Worm (Caenorhabditis elegans) whole organism, midembryonic: ENCODE measurements around the gene nlp-69.

Source experiments
- T22C8.4 ChIP-seq: fragments of 200-800 bp; sonication (Bioruptor generic); IDR thresholded peaks from 2 replicates; pipeline ENCODE4 v1.3.6; 2022; ENCODE audit warnings: missing genetic modification characterization, missing compliant biosample characterization
- cog-1 ChIP-seq: sonication (generic microtip); optimal IDR thresholded peaks from 2 replicates; lab custom pipeline; 2016; ENCODE audit warnings: missing genetic modification characterization, missing compliant biosample characterization
- flt-1 ChIP-seq: fragments of 200-800 bp; sonication (Bioruptor generic); IDR thresholded peaks from 2 replicates; pipeline ENCODE4 v1.3.6; 2022; ENCODE audit warnings: missing genetic modification characterization, missing compliant biosample characterization
- klf-2 ChIP-seq: fragments of 200-800 bp; sonication (Bioruptor generic); conservative IDR thresholded peaks from 2 replicates; pipeline ENCODE4 v1.3.6; 2022; ENCODE audit warnings: missing genetic modification reagents, missing genetic modification characterization, missing compliant biosample characterization
- med-1 ChIP-seq: sonication (generic microtip); optimal IDR thresholded peaks from 2 replicates; lab custom pipeline; 2017; ENCODE audit warnings: missing genetic modification characterization, mild to moderate bottlenecking, missing compliant biosample characterization, antibody characterized with exemption, missing genetic modification reagents; ENCODE audit not compliant: insufficient read depth
- ref-1 ChIP-seq: fragments of 200-800 bp; sonication (Bioruptor generic); conservative IDR thresholded peaks from 2 replicates; pipeline ENCODE4 v1.3.6; 2022; ENCODE audit warnings: missing genetic modification reagents, missing genetic modification characterization, missing compliant biosample characterization
- tab-1 ChIP-seq: fragments of 200-800 bp; sonication (Bioruptor generic); IDR thresholded peaks from 2 replicates; pipeline ENCODE4 v1.3.6; 2022; ENCODE audit warnings: missing genetic modification characterization, missing compliant biosample characterization
- ztf-23 ChIP-seq: fragments of 200-800 bp; sonication (Bioruptor generic); IDR thresholded peaks from 2 replicates; pipeline ENCODE4 v1.3.6; 2022; ENCODE audit warnings: missing genetic modification reagents, missing genetic modification characterization, missing compliant biosample characterization
- ztf-29 ChIP-seq: fragments of 200-800 bp; sonication (Bioruptor generic); IDR thresholded peaks from 2 replicates; pipeline ENCODE4 v1.3.6; 2022; ENCODE audit warnings: missing genetic modification reagents, missing genetic modification characterization, missing compliant biosample characterization

nlp-69 gene

DNA sequence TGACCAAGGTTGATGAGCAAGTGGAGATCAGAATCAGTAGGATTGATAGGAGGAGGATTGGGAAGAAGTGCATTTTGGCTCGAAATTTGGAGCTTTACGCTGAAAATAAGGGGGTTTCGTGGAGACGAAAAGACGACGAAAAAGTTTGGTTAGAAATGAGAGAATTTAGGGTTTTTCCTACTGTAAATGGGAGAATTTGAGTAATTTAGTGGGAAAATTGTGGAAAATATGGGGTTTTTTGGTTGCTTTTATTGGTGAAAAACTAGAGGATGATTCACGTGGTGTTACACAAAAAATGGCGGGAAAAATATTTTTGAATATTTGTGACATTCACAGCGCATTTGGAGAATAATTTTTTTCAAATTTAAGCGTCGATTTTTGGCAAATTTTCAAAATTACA lies at the start of gene nlp-69:
nlp-69 (minus strand) TSS at position 101 of the 400 bp plus-strand sequence.
- no peak for TF ChIP-seq med-1 (GFP tag; lab: Kevin White, UChicago)
- TF ChIP-seq cog-1 (tag; lab: Kevin White, UChicago), result no peak
- no peak for TF ChIP-seq ztf-29 (GFP tag; lab: Robert Waterston, UW)
- TF ChIP-seq flt-1 (GFP tag; lab: Robert Waterston, UW), result no peak
- TF ChIP-seq ztf-23 (GFP tag; lab: Robert Waterston, UW), result no peak
- no peak for TF ChIP-seq T22C8.4 (GFP tag; lab: Robert Waterston, UW)
- no peak for TF ChIP-seq ref-1
- no peak for TF ChIP-seq tab-1
- no peak for TF ChIP-seq klf-2 (GFP tag; lab: Robert Waterston, UW)

DNA sequence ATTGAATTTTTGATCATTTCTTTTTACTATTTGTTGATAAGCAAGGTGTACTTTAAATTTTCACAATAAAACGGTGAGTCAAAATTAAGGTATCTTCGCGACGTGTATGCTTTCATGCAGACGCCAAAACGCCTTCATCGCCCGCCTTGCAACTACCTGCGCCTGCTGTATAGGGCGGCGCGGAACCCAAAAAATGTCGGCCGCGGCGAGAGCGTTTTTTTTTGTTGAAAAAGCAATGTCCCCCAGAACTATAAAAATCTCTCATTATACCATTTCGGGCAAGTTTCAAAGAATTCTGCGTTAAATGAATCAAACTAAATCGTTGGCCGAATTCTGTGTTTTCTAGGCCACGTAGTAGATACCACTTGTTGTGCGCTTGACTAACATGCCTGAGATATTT lies 48.9 kb upstream of the nlp-69 start:
- TF ChIP-seq cog-1 (tag; lab: Kevin White, UChicago) (no peak), ref-1 (no peak), flt-1 (GFP tag; lab: Robert Waterston, UW) (no peak), ztf-29 (GFP tag; lab: Robert Waterston, UW) (no peak), klf-2 (GFP tag; lab: Robert Waterston, UW) (no peak), ztf-23 (GFP tag; lab: Robert Waterston, UW) (no peak), med-1 (GFP tag; lab: Kevin White, UChicago) (no peak), tab-1 (no peak), T22C8.4 (GFP tag; lab: Robert Waterston, UW) (no peak)

DNA sequence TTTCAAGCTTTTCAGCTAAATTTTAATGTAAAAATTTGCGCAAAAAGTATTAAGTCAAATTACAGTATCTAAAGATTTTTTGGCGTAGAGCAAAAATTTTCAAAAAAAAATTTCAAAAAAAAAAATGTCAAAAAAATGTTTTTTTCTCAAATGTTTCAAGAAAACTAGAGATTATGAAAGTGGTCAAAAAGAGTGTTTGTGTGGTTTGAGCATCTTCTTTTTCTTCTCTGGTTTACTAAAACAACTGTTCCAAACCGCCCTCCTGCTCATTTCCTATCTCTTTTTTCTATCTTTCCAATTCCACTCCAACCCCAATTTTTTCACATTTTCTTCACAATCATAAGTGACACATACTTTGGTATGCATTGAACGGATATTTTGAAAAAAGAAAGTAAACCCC lies 47.5 kb upstream of the nlp-69 start, which contains the start of gene Y113G7A.12:
Y113G7A.12 (plus strand) TSS at position 301 of the 400 bp plus-strand sequence.
- TF ChIP-seq ref-1 (no peak), flt-1 (GFP tag; lab: Robert Waterston, UW) (no peak), tab-1 (no peak), T22C8.4 (GFP tag; lab: Robert Waterston, UW) (no peak), ztf-23 (GFP tag; lab: Robert Waterston, UW) (no peak), ztf-29 (GFP tag; lab: Robert Waterston, UW) (no peak), cog-1 (tag; lab: Kevin White, UChicago) (no peak), klf-2 (GFP tag; lab: Robert Waterston, UW) (no peak), med-1 (GFP tag; lab: Kevin White, UChicago) (no peak)

DNA sequence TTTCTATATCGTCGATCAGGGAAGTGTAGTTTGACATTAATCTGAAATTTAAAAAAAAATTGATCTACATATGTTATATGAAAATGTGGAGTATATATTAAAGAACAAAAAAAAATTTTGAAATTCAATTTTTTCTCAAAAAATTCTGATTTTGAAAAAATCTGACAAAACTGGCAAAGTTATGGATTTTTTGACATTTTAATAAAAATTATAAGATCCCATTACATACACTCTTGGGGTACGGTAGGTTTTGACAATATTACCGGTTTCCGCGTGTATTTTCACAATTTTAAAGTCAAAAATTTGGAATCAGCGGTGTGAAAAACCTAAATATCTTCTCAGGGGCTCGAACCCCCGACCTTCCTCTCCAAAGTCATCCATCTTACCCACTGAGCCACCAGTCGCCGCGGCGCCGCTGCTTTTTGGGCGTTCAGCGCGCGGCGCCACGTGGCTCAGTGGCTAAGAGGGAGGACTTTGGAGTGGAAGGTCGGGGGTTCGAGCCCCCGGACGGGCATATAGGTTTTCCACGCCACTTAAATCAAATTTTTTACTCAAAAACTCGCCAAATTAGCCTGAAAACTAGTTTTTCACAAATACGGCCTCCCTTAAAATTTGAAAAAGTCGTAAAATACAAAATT lies 43.7 kb upstream of the nlp-69 start, which contains the start of gene Y113G7A.14:
Y113G7A.14 (minus strand) TSS at position 51 of the 638 bp plus-strand sequence.
- TF ChIP-seq ztf-29 (GFP tag; lab: Robert Waterston, UW), result no peak
- no peak for TF ChIP-seq klf-2 (GFP tag; lab: Robert Waterston, UW)
- TF ChIP-seq tab-1, result no peak
- TF ChIP-seq ztf-23 (GFP tag; lab: Robert Waterston, UW), result no peak
- no peak for TF ChIP-seq flt-1 (GFP tag; lab: Robert Waterston, UW)
- no peak for TF ChIP-seq cog-1 (tag; lab: Kevin White, UChicago)
- no peak for TF ChIP-seq T22C8.4 (GFP tag; lab: Robert Waterston, UW)
- TF ChIP-seq med-1 (GFP tag; lab: Kevin White, UChicago), result no peak
- no peak for TF ChIP-seq ref-1

DNA sequence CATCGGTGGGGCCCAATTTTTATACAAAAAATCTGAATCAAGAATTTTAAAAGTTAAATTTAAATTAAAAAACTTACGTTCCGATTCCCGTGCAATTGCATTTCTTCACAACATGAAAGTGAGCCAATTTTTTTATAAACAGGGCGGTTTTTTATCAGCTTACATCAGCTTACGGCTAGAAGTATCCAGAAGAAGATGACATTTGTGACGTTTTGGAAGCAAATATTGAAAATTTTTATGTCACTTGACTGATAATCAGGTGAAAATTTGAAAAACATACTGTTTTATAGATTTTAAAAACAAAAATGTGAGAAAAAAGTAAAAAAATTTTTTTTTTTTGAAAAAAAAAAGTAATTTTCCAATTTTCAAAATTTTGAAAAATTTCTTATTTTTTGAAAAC lies 40.4 kb upstream of the nlp-69 start, which contains the start of gene Y113G7A.22:
Y113G7A.22 (minus strand) TSS at position 101 of the 400 bp plus-strand sequence.
- TF ChIP-seq T22C8.4 (GFP tag; lab: Robert Waterston, UW), result no peak
- no peak for TF ChIP-seq klf-2 (GFP tag; lab: Robert Waterston, UW)
- TF ChIP-seq med-1 (GFP tag; lab: Kevin White, UChicago), result no peak
- TF ChIP-seq flt-1 (GFP tag; lab: Robert Waterston, UW), result no peak
- no peak for TF ChIP-seq ztf-29 (GFP tag; lab: Robert Waterston, UW)
- no peak for TF ChIP-seq ztf-23 (GFP tag; lab: Robert Waterston, UW)
- TF ChIP-seq tab-1, result no peak
- TF ChIP-seq ref-1, result no peak
- TF ChIP-seq cog-1 (tag; lab: Kevin White, UChicago), result no peak

DNA sequence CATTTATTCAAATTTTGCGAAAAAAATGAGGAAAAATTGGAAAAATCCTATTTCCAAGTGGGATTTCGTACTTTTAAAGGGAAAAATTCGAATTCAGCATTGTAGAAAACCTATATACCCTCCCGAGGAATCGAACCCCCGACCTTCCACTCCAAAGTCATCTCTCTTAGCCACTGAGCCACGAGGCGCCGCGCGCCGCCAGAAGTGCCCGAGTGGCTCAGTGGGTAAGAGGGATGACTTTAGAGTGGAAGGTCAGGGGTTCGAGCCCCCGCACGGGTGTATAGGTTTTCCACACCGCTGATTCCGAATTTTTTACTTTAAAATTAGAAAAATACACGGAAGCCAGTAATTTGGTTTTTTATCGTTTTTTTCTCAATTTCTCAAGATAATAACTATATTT lies 40.0 kb upstream of the nlp-69 start:
- TF ChIP-seq ref-1, result no peak
- TF ChIP-seq klf-2 (GFP tag; lab: Robert Waterston, UW), result no peak
- TF ChIP-seq med-1 (GFP tag; lab: Kevin White, UChicago), result no peak
- no peak for TF ChIP-seq cog-1 (tag; lab: Kevin White, UChicago)
- TF ChIP-seq tab-1, result no peak
- no peak for TF ChIP-seq ztf-29 (GFP tag; lab: Robert Waterston, UW)
- TF ChIP-seq T22C8.4 (GFP tag; lab: Robert Waterston, UW), result no peak
- TF ChIP-seq flt-1 (GFP tag; lab: Robert Waterston, UW), result no peak
- TF ChIP-seq ztf-23 (GFP tag; lab: Robert Waterston, UW), result no peak

DNA sequence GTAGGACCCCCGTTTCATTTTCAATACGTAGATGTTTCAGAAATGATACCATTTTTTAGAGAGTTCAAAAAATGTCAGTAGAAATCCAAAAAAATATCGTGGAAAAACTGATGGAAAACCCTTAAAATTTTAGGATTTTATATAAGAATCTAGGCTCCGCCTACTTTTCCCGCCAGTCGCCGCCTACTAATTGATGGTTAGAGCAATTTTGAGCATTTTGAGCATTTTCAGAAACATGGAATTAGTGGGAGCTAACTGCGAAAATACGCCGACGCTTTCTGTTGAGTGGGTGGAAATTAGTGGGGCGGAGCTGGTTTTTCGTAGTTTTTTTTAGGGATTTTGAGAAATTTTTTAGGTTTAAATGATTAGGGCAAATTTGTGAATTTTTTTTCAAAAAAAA lies 38.4 kb upstream of the nlp-69 start, which contains the start of gene ssu-1:
ssu-1 (minus strand) TSS at position 101 of the 400 bp plus-strand sequence.
- no peak for TF ChIP-seq med-1 (GFP tag; lab: Kevin White, UChicago)
- TF ChIP-seq cog-1 (tag; lab: Kevin White, UChicago), result no peak
- no peak for TF ChIP-seq T22C8.4 (GFP tag; lab: Robert Waterston, UW)
- no peak for TF ChIP-seq ztf-23 (GFP tag; lab: Robert Waterston, UW)
- no peak for TF ChIP-seq ref-1
- TF ChIP-seq klf-2 (GFP tag; lab: Robert Waterston, UW), result no peak
- TF ChIP-seq tab-1, result no peak

DNA sequence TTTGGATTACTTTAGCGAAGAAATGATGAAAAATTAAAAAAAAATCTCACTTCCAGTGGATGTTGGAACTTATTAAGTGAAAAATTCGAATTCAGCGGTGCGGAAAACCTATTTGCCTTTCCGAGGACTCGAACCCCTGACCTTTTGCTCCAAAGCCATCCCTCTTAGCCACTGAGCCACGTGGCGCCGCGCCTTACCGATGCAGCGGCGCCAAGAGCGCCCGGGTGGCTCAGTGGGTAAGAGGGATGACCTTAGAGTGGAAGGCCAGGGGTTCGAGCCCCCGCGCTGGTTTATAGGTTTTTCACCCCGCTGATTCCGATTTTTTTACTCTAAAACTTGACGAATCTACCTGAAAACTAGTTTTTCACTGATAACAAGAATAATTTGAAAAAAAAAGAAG lies 32.7 kb upstream of the nlp-69 start:
- no peak for TF ChIP-seq ztf-23 (GFP tag; lab: Robert Waterston, UW)
- no peak for TF ChIP-seq ref-1
- no peak for TF ChIP-seq flt-1 (GFP tag; lab: Robert Waterston, UW)
- no peak for TF ChIP-seq tab-1
- no peak for TF ChIP-seq ztf-29 (GFP tag; lab: Robert Waterston, UW)
- TF ChIP-seq med-1 (GFP tag; lab: Kevin White, UChicago), result no peak
- TF ChIP-seq T22C8.4 (GFP tag; lab: Robert Waterston, UW), result no peak
- TF ChIP-seq klf-2 (GFP tag; lab: Robert Waterston, UW), result no peak
- no peak for TF ChIP-seq cog-1 (tag; lab: Kevin White, UChicago)

DNA sequence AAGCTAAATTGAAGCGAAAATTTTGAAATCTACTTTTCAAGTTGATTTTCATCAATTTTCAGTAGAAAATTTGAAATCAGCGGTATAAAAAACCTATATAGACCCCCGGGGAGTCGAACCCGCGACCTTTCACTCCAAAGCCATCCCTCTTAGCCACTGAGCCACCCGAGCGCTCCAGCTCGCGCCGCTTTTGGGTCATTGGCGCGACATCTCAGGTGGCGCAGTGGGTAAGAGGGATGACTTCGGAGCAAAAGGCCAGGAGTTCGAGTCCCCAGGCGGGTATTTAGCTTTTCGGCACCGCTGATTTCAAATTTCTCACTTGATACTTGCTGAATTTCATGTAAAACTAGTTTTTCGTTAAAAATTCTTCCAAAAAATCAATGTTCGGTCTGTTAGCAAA lies 31.8 kb upstream of the nlp-69 start:
- TF ChIP-seq med-1 (GFP tag; lab: Kevin White, UChicago) (no peak), klf-2 (GFP tag; lab: Robert Waterston, UW) (0 out of 2 replicates have a peak, but pooled peaks have one; percentile 23)
